Worm (Caenorhabditis elegans) whole organism, mixed stage, embryonic: ENCODE results near the gene F35E8.1.

Experiments
- M03D4.4 ChIP-seq: sonication (generic microtip); optimal IDR thresholded peaks from 2 replicates; lab custom pipeline; 2017; ENCODE audit warnings: mild to moderate bottlenecking, missing genetic modification characterization, missing compliant biosample characterization
- bed-3 ChIP-seq: fragments of 200-800 bp; sonication (Bioruptor generic); optimal IDR thresholded peaks from 3 replicates; lab custom pipeline; 2018; ENCODE audit warnings: mild to moderate bottlenecking, missing genetic modification characterization, moderate library complexity, missing compliant biosample characterization
- blmp-1 ChIP-seq: fragments of 150-350 bp; optimal IDR thresholded peaks from 2 replicates; lab custom pipeline; 2014; ENCODE audit warnings: missing biosample characterization, missing genetic modification characterization
- ceh-43 ChIP-seq: fragments of 200-800 bp; sonication (Bioruptor generic); optimal IDR thresholded peaks from 2 replicates; lab custom pipeline; 2018; ENCODE audit warnings: mild to moderate bottlenecking, missing genetic modification characterization, moderate library complexity, missing compliant biosample characterization
- ceh-83 ChIP-seq: fragments of 200-800 bp; sonication (Bioruptor generic); optimal IDR thresholded peaks from 2 replicates; lab custom pipeline; 2018; ENCODE audit warnings: mild to moderate bottlenecking, missing genetic modification characterization, missing compliant biosample characterization
- ces-1 ChIP-seq: fragments of 150-350 bp; optimal IDR thresholded peaks from 2 replicates; lab custom pipeline; 2014; ENCODE audit warnings: missing biosample characterization, missing genetic modification reagents, missing genetic modification characterization
- cnd-1 ChIP-seq: fragments of 200-800 bp; sonication (Bioruptor generic); optimal IDR thresholded peaks from 2 replicates; lab custom pipeline; 2018; ENCODE audit warnings: mild to moderate bottlenecking, missing genetic modification characterization, missing compliant biosample characterization
- elt-1 ChIP-seq: sonication (generic microtip); optimal IDR thresholded peaks from 2 replicates; lab custom pipeline; 2017; ENCODE audit warnings: missing genetic modification characterization, mild to moderate bottlenecking, missing compliant biosample characterization, antibody characterized with exemption, moderate library complexity, borderline replicate concordance; ENCODE audit not compliant: insufficient read depth
- elt-3 ChIP-seq: fragments of 150-350 bp; optimal IDR thresholded peaks from 2 replicates; lab custom pipeline; 2014; ENCODE audit warnings: missing biosample characterization, missing genetic modification characterization
- flh-1 ChIP-seq: fragments of 200-800 bp; sonication (Bioruptor generic); optimal IDR thresholded peaks from 2 replicates; lab custom pipeline; 2018; ENCODE audit warnings: mild to moderate bottlenecking, missing genetic modification characterization, moderate library complexity, missing compliant biosample characterization
- ham-2 ChIP-seq: fragments of 200-800 bp; sonication (Bioruptor generic); optimal IDR thresholded peaks from 2 replicates; lab custom pipeline; 2018; ENCODE audit warnings: mild to moderate bottlenecking, missing genetic modification characterization, missing compliant biosample characterization
- hlh-1 ChIP-seq: fragments of 150-350 bp; optimal IDR thresholded peaks from 2 replicates; lab custom pipeline; 2014; ENCODE audit warnings: missing biosample characterization, missing genetic modification reagents, missing genetic modification characterization
- lin-13 ChIP-seq: fragments of 150-350 bp; optimal IDR thresholded peaks from 2 replicates; lab custom pipeline; 2014; ENCODE audit warnings: missing biosample characterization, missing genetic modification characterization
- lin-32 ChIP-seq: fragments of 200-800 bp; sonication (Bioruptor generic); optimal IDR thresholded peaks from 2 replicates; lab custom pipeline; 2018; ENCODE audit warnings: mild to moderate bottlenecking, missing genetic modification characterization, missing compliant biosample characterization
- mab-5 ChIP-seq: fragments of 150-350 bp; optimal IDR thresholded peaks from 2 replicates; lab custom pipeline; 2014; ENCODE audit warnings: missing biosample characterization, missing genetic modification characterization
- mep-1 ChIP-seq: fragments of 150-350 bp; optimal IDR thresholded peaks from 2 replicates; lab custom pipeline; 2017; ENCODE audit warnings: missing biosample characterization, missing genetic modification reagents, missing genetic modification characterization, inconsistent platforms
- mls-2 ChIP-seq: sonication (generic microtip); optimal IDR thresholded peaks from 2 replicates; lab custom pipeline; 2016; ENCODE audit warnings: mild to moderate bottlenecking, missing genetic modification characterization, moderate library complexity, missing compliant biosample characterization
- nhr-12 ChIP-seq: fragments of 150-350 bp; optimal IDR thresholded peaks from 2 replicates; lab custom pipeline; 2014; ENCODE audit warnings: missing biosample characterization, missing genetic modification characterization
- nhr-2 ChIP-seq: fragments of 150-350 bp; optimal IDR thresholded peaks from 2 replicates; lab custom pipeline; 2014; ENCODE audit warnings: missing biosample characterization, missing genetic modification characterization
- nhr-237 ChIP-seq: fragments of 150-350 bp; optimal IDR thresholded peaks from 2 replicates; lab custom pipeline; 2014; ENCODE audit warnings: missing biosample characterization, missing genetic modification characterization
- nhr-28 ChIP-seq: fragments of 150-350 bp; optimal IDR thresholded peaks from 2 replicates; lab custom pipeline; 2014; ENCODE audit warnings: missing biosample characterization, missing genetic modification characterization
- nhr-76 ChIP-seq: sonication (generic microtip); optimal IDR thresholded peaks from 2 replicates; lab custom pipeline; 2017; ENCODE audit warnings: missing biosample characterization, missing genetic modification characterization
- pha-4 ChIP-seq: fragments of 150-350 bp; optimal IDR thresholded peaks from 2 replicates; lab custom pipeline; 2018; ENCODE audit warnings: missing biosample characterization, missing genetic modification reagents, missing genetic modification characterization
- sem-2 ChIP-seq: fragments of 200-800 bp; sonication (Bioruptor generic); optimal IDR thresholded peaks from 2 replicates; lab custom pipeline; 2018; ENCODE audit warnings: mild to moderate bottlenecking, missing genetic modification characterization, missing compliant biosample characterization
- snpc-4 ChIP-seq: fragments of 150-350 bp; optimal IDR thresholded peaks from 2 replicates; lab custom pipeline; 2014; ENCODE audit warnings: missing biosample characterization, missing genetic modification characterization
- sptf-1 ChIP-seq: sonication (generic microtip); optimal IDR thresholded peaks from 2 replicates; lab custom pipeline; 2017; ENCODE audit warnings: mild to moderate bottlenecking, missing genetic modification characterization, moderate library complexity, missing compliant biosample characterization
- tbx-8 ChIP-seq: fragments of 200-800 bp; sonication (Bioruptor generic); optimal IDR thresholded peaks from 2 replicates; lab custom pipeline; 2018; ENCODE audit warnings: mild to moderate bottlenecking, missing genetic modification characterization, moderate library complexity, missing compliant biosample characterization
- unc-120 ChIP-seq: sonication (generic microtip); optimal IDR thresholded peaks from 2 replicates; lab custom pipeline; 2017; ENCODE audit warnings: missing genetic modification characterization, missing compliant biosample characterization; ENCODE audit not compliant: poor library complexity, severe bottlenecking
- unc-39 ChIP-seq: fragments of 150-350 bp; optimal IDR thresholded peaks from 2 replicates; lab custom pipeline; 2014; ENCODE audit warnings: missing biosample characterization, missing genetic modification characterization
- unc-62 ChIP-seq: fragments of 150-350 bp; optimal IDR thresholded peaks from 2 replicates; lab custom pipeline; 2014; ENCODE audit warnings: missing biosample characterization, missing genetic modification reagents, missing genetic modification characterization
- zip-8 ChIP-seq: fragments of 150-350 bp; optimal IDR thresholded peaks from 2 replicates; lab custom pipeline; 2014; ENCODE audit warnings: missing biosample characterization, missing genetic modification characterization
- ztf-11 ChIP-seq: fragments of 150-350 bp; optimal IDR thresholded peaks from 2 replicates; lab custom pipeline; 2014; ENCODE audit warnings: missing biosample characterization, missing genetic modification characterization

Gene F35E8.1

ce11 chrV:15892696-15893095 is 12.7 kb downstream of the F35E8.1 start, which contains the start of gene T06C12.11:
Gene T06C12.11, plus strand, starts transcription at chrV:15892996.
- TF ChIP-seq M03D4.4 (tag; lab: Kevin White, UChicago), result no peak
- TF ChIP-seq sptf-1 (tag; lab: Kevin White, UChicago), result no peak
- no peak for TF ChIP-seq bed-3 (GFP tag; lab: Kevin White, UChicago)
- no peak for TF ChIP-seq sem-2 (GFP tag; lab: Kevin White, UChicago)
- no peak for TF ChIP-seq snpc-4 (tag; lab: Kevin White, UChicago)
- TF ChIP-seq zip-8 (tag; lab: Kevin White, UChicago), result no peak
- TF ChIP-seq unc-39, result no peak
- TF ChIP-seq nhr-237 (tag; lab: Kevin White, UChicago), result no peak
- TF ChIP-seq lin-32 (GFP tag; lab: Kevin White, UChicago), result no peak
- no peak for TF ChIP-seq hlh-1
- no peak for TF ChIP-seq ceh-43
- TF ChIP-seq mep-1 (tag; lab: Kevin White, UChicago), result no peak
- no peak for TF ChIP-seq unc-120 (tag; lab: Kevin White, UChicago)
- no peak for TF ChIP-seq nhr-2
- TF ChIP-seq blmp-1 (tag; lab: Kevin White, UChicago), result no peak

DNA sequence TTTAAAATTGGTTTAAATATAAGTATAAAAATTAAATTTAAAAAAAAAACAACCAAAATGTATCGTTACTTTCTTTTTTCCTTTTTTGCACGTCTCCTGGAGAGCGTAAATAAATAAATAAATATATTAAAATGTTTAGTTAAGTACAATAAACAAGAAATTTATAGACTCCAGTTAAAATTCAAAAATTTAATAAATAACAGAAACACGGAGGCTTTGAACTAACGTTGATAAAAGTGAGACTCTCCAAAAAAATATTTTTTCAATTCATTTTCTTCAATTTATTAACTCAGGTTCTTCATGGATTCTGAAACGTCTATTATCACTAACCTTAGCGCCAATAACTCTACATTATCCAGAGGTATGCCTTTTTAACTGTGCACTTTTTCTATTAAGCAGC is 13.7 kb downstream of the F35E8.1 start, which contains the start of gene T06C12.12:
TSS of gene T06C12.12 (plus strand) at position 301 of the 400 bp plus-strand sequence.
- TF ChIP-seq nhr-12 (tag; lab: Kevin White, UChicago) (no peak), nhr-2 (no peak), nhr-76 (tag; lab: Kevin White, UChicago) (no peak), mep-1 (tag; lab: Kevin White, UChicago) (no peak), flh-1 (GFP tag; lab: Kevin White, UChicago) (no peak), zip-8 (tag; lab: Kevin White, UChicago) (no peak), unc-39 (no peak), cnd-1 (tag; lab: Kevin White, UChicago) (no peak), elt-1 (tag; lab: Kevin White, UChicago) (no peak)

DNA sequence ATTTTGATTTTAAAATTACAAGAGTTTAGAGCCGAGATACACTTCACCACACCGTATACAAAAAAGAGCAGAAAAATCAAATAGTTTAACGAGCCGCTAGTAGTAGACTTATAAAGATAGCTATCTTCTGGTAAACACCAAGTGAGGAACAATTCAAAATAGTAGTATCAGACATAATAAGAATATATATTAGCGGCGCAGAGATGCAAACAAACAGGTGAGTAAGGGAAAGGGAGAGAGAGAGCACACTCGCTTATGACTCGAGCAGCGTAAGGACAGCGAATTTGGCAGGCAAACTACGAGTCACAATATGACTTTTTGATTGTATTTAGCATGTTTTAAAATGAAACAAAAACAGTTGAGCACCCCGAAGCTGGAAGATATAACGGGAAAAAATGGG is 14.2 kb downstream of the F35E8.1 start:
- TF ChIP-seq elt-1 (tag; lab: Kevin White, UChicago) (no peak), nhr-28 (tag; lab: Kevin White, UChicago) (no peak), nhr-237 (tag; lab: Kevin White, UChicago) (no peak), unc-39 (no peak), unc-120 (tag; lab: Kevin White, UChicago) (no peak), flh-1 (GFP tag; lab: Kevin White, UChicago) (no peak), blmp-1 (tag; lab: Kevin White, UChicago) (no peak), snpc-4 (tag; lab: Kevin White, UChicago) (no peak), ces-1 (GFP tag; lab: Kevin White, UChicago) (no peak), elt-3 (tag; lab: Kevin White, UChicago) (no peak), cnd-1 (tag; lab: Kevin White, UChicago) (no peak), zip-8 (tag; lab: Kevin White, UChicago) (no peak)

ce11 chrV:15890115-15890514 is 15.3 kb downstream of the F35E8.1 start:
- TF ChIP-seq tbx-8 (GFP tag; lab: Kevin White, UChicago) (no peak), ztf-11 (no peak), lin-32 (GFP tag; lab: Kevin White, UChicago) (no peak), nhr-28 (tag; lab: Kevin White, UChicago) (no peak), unc-62 (GFP tag; lab: Kevin White, UChicago) (no peak), lin-13 (tag; lab: Kevin White, UChicago) (no peak), pha-4 (no peak), bed-3 (GFP tag; lab: Kevin White, UChicago) (no peak), mls-2 (no peak), zip-8 (tag; lab: Kevin White, UChicago) (no peak), mep-1 (tag; lab: Kevin White, UChicago) (no peak), blmp-1 (tag; lab: Kevin White, UChicago) (no peak), unc-120 (tag; lab: Kevin White, UChicago) (no peak), ham-2 (GFP tag; lab: Kevin White, UChicago) (no peak), mab-5 (tag; lab: Kevin White, UChicago) (no peak), ceh-83 (GFP tag; lab: Kevin White, UChicago) (no peak), elt-1 (tag; lab: Kevin White, UChicago) (no peak), nhr-12 (tag; lab: Kevin White, UChicago) (no peak), elt-3 (tag; lab: Kevin White, UChicago) (no peak)
- TF ChIP-seq, all 35 proteins: peak for 0
